Worm (Caenorhabditis elegans): ENCODE results near the gene C09G4.4.

C09G4.4 gene

ce11 chrIV:8464187-8464586, 48.6 kb upstream of the C09G4.4 start (continued):
- TF ChIP-seq C16A3.4 (tag; optimal IDR thresholded peaks at IDR 0.05) = no peak
- TF ChIP-seq irx-1 (tag; optimal IDR thresholded peaks at IDR 0.05) = no peak

DNA sequence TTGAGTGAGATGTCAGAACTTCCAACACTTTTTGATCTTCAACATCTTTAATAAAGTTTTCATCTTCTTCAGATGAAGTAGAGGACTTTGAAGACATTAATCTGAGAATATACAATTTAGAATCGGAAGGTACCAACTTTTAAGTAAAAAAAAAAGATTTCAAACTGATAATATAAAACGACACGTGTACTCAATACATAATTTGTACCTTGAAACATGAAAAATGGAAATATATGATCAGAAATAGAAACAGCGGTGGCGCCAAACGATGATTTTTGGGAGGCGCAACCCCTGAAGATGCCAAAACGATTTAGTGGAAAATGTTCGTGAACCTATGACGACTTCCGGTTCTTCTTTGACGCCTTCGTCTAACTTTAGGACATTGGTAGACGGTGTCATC, 40.3 kb upstream of the C09G4.4 start, which contains the start of gene oat-1:
TSS of gene oat-1 (minus strand) at position 101 of the 400 bp plus-strand sequence.
- TF ChIP-seq pqm-1 (tag; optimal IDR thresholded peaks at IDR 0.05) = no peak

- TF ChIP-seq fos-1 (tag; optimal IDR thresholded peaks at IDR 0.05) (no peak), sup-37 (GFP tag; optimal IDR thresholded peaks at IDR 0.05) (no peak), fkh-4 (tag; optimal IDR thresholded peaks at IDR 0.05; ENCODE audit: borderline replicate concordance) (no peak), jun-1 (tag; optimal IDR thresholded peaks at IDR 0.05) (no peak), fkh-8 (tag; optimal IDR thresholded peaks at IDR 0.05) (no peak), zag-1 (tag; optimal IDR thresholded peaks at IDR 0.05) (no peak), dpl-1 (GFP tag; optimal IDR thresholded peaks at IDR 0.05) (no peak), hpl-2 (GFP tag; optimal IDR thresholded peaks at IDR 0.05) (no peak), lin-39 (tag; optimal IDR thresholded peaks at IDR 0.05) (no peak), fkh-10 (GFP tag; optimal IDR thresholded peaks at IDR 0.05) (no peak), mab-9 (GFP tag; IDR thresholded peaks at IDR 0.05) (no peak), elt-3 (tag; optimal IDR thresholded peaks at IDR 0.05) (no peak), ama-1 (optimal IDR thresholded peaks at IDR 0.05) (no peak), hlh-17 (GFP tag; optimal IDR thresholded peaks at IDR 0.05; ENCODE audit: borderline replicate concordance) (no peak), ceh-63 (GFP tag; optimal IDR thresholded peaks at IDR 0.05) (no peak)
These were observed 39.0 kb upstream of the C09G4.4 start, which contains the start of gene C28C12.11 for ce11 chrIV:8473756-8474155. TSS of gene C28C12.11 (plus strand) at chrIV:8474056.

- TF ChIP-seq elt-2 (tag; optimal IDR thresholded peaks at IDR 0.05) = peak; percentile 66
- no peak for TF ChIP-seq C16A3.4 (tag; optimal IDR thresholded peaks at IDR 0.05)
- no peak for TF ChIP-seq nhr-47 (tag; optimal IDR thresholded peaks at IDR 0.05)
- no peak for TF ChIP-seq zag-1 (tag; optimal IDR thresholded peaks at IDR 0.05)
- no peak for TF ChIP-seq ceh-8 (GFP tag; optimal IDR thresholded peaks at IDR 0.05)
- peak; percentile 62 for TF ChIP-seq blmp-1 (tag; optimal IDR thresholded peaks at IDR 0.05)
- TF ChIP-seq hlh-4 (tag; optimal IDR thresholded peaks at IDR 0.05) = no peak
- no peak for TF ChIP-seq tbx-2 (tag; optimal IDR thresholded peaks at IDR 0.05)
- no peak for TF ChIP-seq unc-62 (GFP tag; optimal IDR thresholded peaks at IDR 0.05)
- TF ChIP-seq sptf-1 (tag; optimal IDR thresholded peaks at IDR 0.05) = no peak
- no peak for TF ChIP-seq lin-15B (tag; optimal IDR thresholded peaks at IDR 0.05)
- peak; percentile 9 for TF ChIP-seq rnt-1 (tag; optimal IDR thresholded peaks at IDR 0.05)
- peak in 2 of 6 experiments; percentile 15 to 33 for TF ChIP-seq elt-3 (tag; optimal IDR thresholded peaks at IDR 0.05)
- TF ChIP-seq irx-1 (tag; optimal IDR thresholded peaks at IDR 0.05) = no peak
- TF ChIP-seq skn-1 (tag; optimal IDR thresholded peaks at IDR 0.05) = no peak
- peak; percentile 39 for TF ChIP-seq lin-14 (GFP tag; optimal IDR thresholded peaks at IDR 0.05)
- TF ChIP-seq efl-1 (optimal IDR thresholded peaks at IDR 0.05) = no peak
- TF ChIP-seq efl-1 (GFP tag; optimal IDR thresholded peaks at IDR 0.05 in 1 of 2) = peak in 1 of 2 experiments; percentile 51
- peak; percentile 15 for TF ChIP-seq nhr-71 (tag; optimal IDR thresholded peaks at IDR 0.05)
These were observed 37.6 kb upstream of the C09G4.4 start for ce11 chrIV:8475030-8475679.

DNA sequence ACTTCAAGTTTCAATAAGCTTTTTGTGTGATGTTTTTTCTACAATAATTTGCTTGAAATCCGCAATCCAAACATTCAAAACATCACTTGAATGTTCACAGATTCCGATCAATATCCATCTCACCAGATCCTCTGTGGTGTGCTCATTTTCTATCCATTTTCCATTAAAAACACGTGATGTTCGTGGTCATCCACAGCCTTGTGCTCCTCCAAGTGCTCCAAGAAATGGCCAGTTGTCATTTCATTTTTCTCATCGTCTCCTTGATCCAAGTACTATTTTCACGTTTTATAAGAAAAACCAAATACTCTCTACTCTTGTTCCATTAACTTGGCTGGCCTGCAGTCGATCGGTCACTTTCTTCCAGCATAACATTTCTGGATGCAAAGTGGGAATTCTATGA, 36.6 kb upstream of the C09G4.4 start:
- TF ChIP-seq sptf-1 (tag; optimal IDR thresholded peaks at IDR 0.05) (no peak), zip-4 (GFP tag; optimal IDR thresholded peaks at IDR 0.05) (no peak), lsy-2 (tag; optimal IDR thresholded peaks at IDR 0.05) (peak; percentile 20 to 34), hpl-2 (GFP tag; optimal IDR thresholded peaks at IDR 0.05) (no peak), nhr-85 (tag) (no peak), fos-1 (tag; optimal IDR thresholded peaks at IDR 0.05) (no peak), mef-2 (tag; optimal IDR thresholded peaks at IDR 0.05) (no peak), nhr-12 (tag; optimal IDR thresholded peaks at IDR 0.05) (no peak), lin-14 (GFP tag; optimal IDR thresholded peaks at IDR 0.05) (peak; percentile 78), dsc-1 (tag; optimal IDR thresholded peaks at IDR 0.05) (peak; percentile 12), unc-86 (tag; optimal IDR thresholded peaks at IDR 0.05) (no peak), blmp-1 (tag; optimal IDR thresholded peaks at IDR 0.05) (no peak), unc-130 (tag; optimal IDR thresholded peaks at IDR 0.05) (no peak), nhr-47 (tag; optimal IDR thresholded peaks at IDR 0.05) (no peak), unc-62 (GFP tag; optimal IDR thresholded peaks at IDR 0.05) (no peak), hlh-17 (GFP tag; optimal IDR thresholded peaks at IDR 0.05; ENCODE audit: borderline replicate concordance) (no peak), nhr-20 (tag; optimal IDR thresholded peaks at IDR 0.05) (peak; percentile 50), vab-15 (tag; optimal IDR thresholded peaks at IDR 0.05) (no peak), mep-1 (tag; optimal IDR thresholded peaks at IDR 0.05) (no peak), fkh-4 (tag; optimal IDR thresholded peaks at IDR 0.05; ENCODE audit: borderline replicate concordance) (no peak), ztf-4 (tag; optimal IDR thresholded peaks at IDR 0.05) (peak; percentile 61)
